Fruit fly (Drosophila melanogaster) whole organism, prepupa: ENCODE results near the gene Cnb.

Experiments
- CG10631 ChIP-seq: fragments of 200-800 bp; sonication (Bioruptor generic); optimal IDR thresholded peaks from 2 replicates; lab custom pipeline; 2016; ENCODE audit warnings: missing biosample characterization, missing genetic modification characterization
- CG10669 ChIP-seq: fragments of 200-800 bp; sonication (Bioruptor generic); optimal IDR thresholded peaks from 3 replicates; lab custom pipeline; 2018; ENCODE audit warnings: missing biosample characterization, mild to moderate bottlenecking, missing genetic modification characterization, moderate library complexity
- CG11294 ChIP-seq: fragments of 200-800 bp; sonication (Bioruptor generic); IDR thresholded peaks from 2 replicates; pipeline ENCODE4 v1.3.6; 2022; ENCODE audit warnings: missing biosample characterization, missing genetic modification characterization
- CG15336 ChIP-seq: fragments of 200-800 bp; sonication (Bioruptor generic); IDR thresholded peaks from 2 replicates; pipeline ENCODE4 v1.3.6; 2022; ENCODE audit warnings: missing biosample characterization, missing genetic modification characterization
- CG31627 ChIP-seq: fragments of 200-800 bp; sonication (Bioruptor generic); optimal IDR thresholded peaks from 3 replicates; lab custom pipeline; 2016; ENCODE audit warnings: missing biosample characterization, missing genetic modification characterization
- CG32006 ChIP-seq: fragments of 200-800 bp; sonication (Bioruptor generic); optimal IDR thresholded peaks from 3 replicates; lab custom pipeline; 2017; ENCODE audit warnings: missing biosample characterization, mild to moderate bottlenecking, missing genetic modification characterization
- CG3919 ChIP-seq: fragments of 200-800 bp; sonication (Bioruptor generic); optimal IDR thresholded peaks from 3 replicates; lab custom pipeline; 2016; ENCODE audit warnings: missing biosample characterization, missing genetic modification characterization
- CG4318 ChIP-seq: fragments of 200-800 bp; sonication (Bioruptor generic); optimal IDR thresholded peaks from 3 replicates; lab custom pipeline; 2017; ENCODE audit warnings: missing biosample characterization, mild to moderate bottlenecking, missing genetic modification characterization
- CG6163 ChIP-seq: fragments of 200-800 bp; sonication (Bioruptor generic); IDR thresholded peaks from 3 replicates; pipeline ENCODE4 v1.3.6; 2022; ENCODE audit warnings: missing biosample characterization, missing genetic modification characterization
- CG6276 ChIP-seq: fragments of 200-800 bp; sonication (Bioruptor generic); optimal IDR thresholded peaks from 2 replicates; lab custom pipeline; 2017; ENCODE audit warnings: missing biosample characterization, mild to moderate bottlenecking, missing genetic modification characterization
- CG6792 ChIP-seq: fragments of 200-800 bp; sonication (Bioruptor generic); optimal IDR thresholded peaks from 3 replicates; lab custom pipeline; 2016; ENCODE audit warnings: missing biosample characterization, missing genetic modification characterization
- CG6854 ChIP-seq: fragments of 200-800 bp; sonication (Bioruptor generic); optimal IDR thresholded peaks from 2 replicates; lab custom pipeline; 2017; ENCODE audit warnings: missing biosample characterization, mild to moderate bottlenecking, missing genetic modification characterization
- CG8119 ChIP-seq: fragments of 200-800 bp; sonication (Bioruptor generic); IDR thresholded peaks from 3 replicates; pipeline ENCODE4 v1.3.6; 2022; ENCODE audit warnings: missing biosample characterization, missing genetic modification characterization
- CG8319 ChIP-seq: fragments of 200-800 bp; sonication (Bioruptor generic); optimal IDR thresholded peaks from 3 replicates; lab custom pipeline; 2016; ENCODE audit warnings: missing biosample characterization, missing genetic modification characterization
- CG8632 ChIP-seq: fragments of 200-800 bp; sonication (Bioruptor generic); optimal IDR thresholded peaks from 3 replicates; lab custom pipeline; 2016; ENCODE audit warnings: missing biosample characterization, missing genetic modification characterization
- CG9139 ChIP-seq: fragments of 200-800 bp; sonication (Bioruptor generic); optimal IDR thresholded peaks from 3 replicates; lab custom pipeline; 2017; ENCODE audit warnings: missing biosample characterization, mild to moderate bottlenecking, missing genetic modification characterization
- Eip78C ChIP-seq: fragments of 200-800 bp; sonication (Bioruptor generic); peaks from one replicate; lab custom pipeline; 2016; ENCODE audit warnings: missing biosample characterization, missing genetic modification characterization
- Ets96B ChIP-seq: fragments of 200-800 bp; optimal IDR thresholded peaks from 2 replicates; lab custom pipeline; 2019; ENCODE audit warnings: missing biosample characterization, mild to moderate bottlenecking, missing genetic modification characterization, moderate library complexity
- Gug ChIP-seq: fragments of 200-800 bp; sonication (Bioruptor generic); IDR thresholded peaks from 2 replicates; pipeline ENCODE4 v1.3.6; 2022; ENCODE audit warnings: missing biosample characterization, missing genetic modification characterization
- Hr39 ChIP-seq: fragments of 200-800 bp; sonication (Bioruptor generic); optimal IDR thresholded peaks from 2 replicates; lab custom pipeline; 2016; ENCODE audit warnings: missing biosample characterization, missing genetic modification characterization
- Hr4 ChIP-seq: fragments of 200-800 bp; sonication (Bioruptor generic); optimal IDR thresholded peaks from 3 replicates; lab custom pipeline; 2016; ENCODE audit warnings: missing biosample characterization, missing genetic modification characterization
- Met ChIP-seq: fragments of 200-800 bp; sonication (Bioruptor generic); optimal IDR thresholded peaks from 3 replicates; lab custom pipeline; 2016; ENCODE audit warnings: missing biosample characterization, missing genetic modification characterization
- achi ChIP-seq: fragments of 200-800 bp; sonication (Bioruptor generic); optimal IDR thresholded peaks from 3 replicates; lab custom pipeline; 2016; ENCODE audit warnings: missing biosample characterization, missing genetic modification characterization
- acj6 ChIP-seq: fragments of 200-800 bp; sonication (Bioruptor generic); optimal IDR thresholded peaks from 3 replicates; lab custom pipeline; 2016; ENCODE audit warnings: missing biosample characterization, missing genetic modification characterization
- dac ChIP-seq: fragments of 200-800 bp; sonication (Bioruptor generic); optimal IDR thresholded peaks from 2 replicates; lab custom pipeline; 2017; ENCODE audit warnings: missing biosample characterization, mild to moderate bottlenecking, missing genetic modification characterization
- dsx ChIP-seq: fragments of 200-800 bp; optimal IDR thresholded peaks from 3 replicates; lab custom pipeline; 2019; ENCODE audit warnings: missing biosample characterization, mild to moderate bottlenecking, missing genetic modification characterization, moderate library complexity; ENCODE audit not compliant: poor library complexity, severe bottlenecking
- eg ChIP-seq: fragments of 200-800 bp; sonication (Bioruptor generic); IDR thresholded peaks from 3 replicates; pipeline ENCODE4 v1.3.6; 2022; ENCODE audit warnings: missing biosample characterization, missing genetic modification characterization
- esn ChIP-seq: fragments of 200-800 bp; sonication (Bioruptor generic); optimal IDR thresholded peaks from 2 replicates; lab custom pipeline; 2016; ENCODE audit warnings: missing biosample characterization, mild to moderate bottlenecking, missing genetic modification characterization, moderate library complexity
- fd59A ChIP-seq: fragments of 200-800 bp; sonication (Bioruptor generic); optimal IDR thresholded peaks from 2 replicates; lab custom pipeline; 2017; ENCODE audit warnings: missing biosample characterization, mild to moderate bottlenecking, missing genetic modification characterization, missing genetic modification reagents
- fkh ChIP-seq: fragments of 200-800 bp; sonication (Bioruptor generic); optimal IDR thresholded peaks from 3 replicates; lab custom pipeline; 2017; ENCODE audit warnings: missing biosample characterization, mild to moderate bottlenecking, missing genetic modification characterization, moderate library complexity
- lz ChIP-seq: fragments of 200-800 bp; sonication (Bioruptor generic); optimal IDR thresholded peaks from 3 replicates; lab custom pipeline; 2016; ENCODE audit warnings: missing biosample characterization, missing genetic modification characterization
- net ChIP-seq: fragments of 200-800 bp; sonication (Bioruptor generic); optimal IDR thresholded peaks from 3 replicates; lab custom pipeline; 2016; ENCODE audit warnings: missing biosample characterization, missing genetic modification characterization
- pdm3 ChIP-seq: fragments of 200-800 bp; sonication (Bioruptor generic); optimal IDR thresholded peaks from 3 replicates; lab custom pipeline; 2016; ENCODE audit warnings: missing biosample characterization, missing genetic modification characterization
- salr ChIP-seq, 2 experiments: fragments of 200-800 bp; sonication (Bioruptor generic); optimal IDR thresholded peaks; 3 replicates each; lab custom pipeline; 2016 to 2018; ENCODE audit warnings: missing biosample characterization in 2 of 2, missing genetic modification characterization in 2 of 2, mild to moderate bottlenecking in 1 of 2
- ss ChIP-seq, 2 experiments: fragments of 200-800 bp; sonication (Bioruptor generic); optimal IDR thresholded peaks; 2 replicates in 1 of 2; 3 replicates in 1 of 2; lab custom pipeline; 2017 to 2018; ENCODE audit warnings: mild to moderate bottlenecking in 2 of 2, missing biosample characterization in 2 of 2, missing genetic modification characterization in 2 of 2, moderate library complexity in 1 of 2
- topi ChIP-seq: fragments of 200-800 bp; sonication (Bioruptor generic); optimal IDR thresholded peaks from 3 replicates; lab custom pipeline; 2016; ENCODE audit warnings: missing biosample characterization, missing genetic modification characterization
- vri ChIP-seq: fragments of 200-800 bp; sonication (Bioruptor generic); optimal IDR thresholded peaks from 3 replicates; lab custom pipeline; 2016; ENCODE audit warnings: missing biosample characterization, mild to moderate bottlenecking, missing genetic modification characterization

Gene Cnb

DNA sequence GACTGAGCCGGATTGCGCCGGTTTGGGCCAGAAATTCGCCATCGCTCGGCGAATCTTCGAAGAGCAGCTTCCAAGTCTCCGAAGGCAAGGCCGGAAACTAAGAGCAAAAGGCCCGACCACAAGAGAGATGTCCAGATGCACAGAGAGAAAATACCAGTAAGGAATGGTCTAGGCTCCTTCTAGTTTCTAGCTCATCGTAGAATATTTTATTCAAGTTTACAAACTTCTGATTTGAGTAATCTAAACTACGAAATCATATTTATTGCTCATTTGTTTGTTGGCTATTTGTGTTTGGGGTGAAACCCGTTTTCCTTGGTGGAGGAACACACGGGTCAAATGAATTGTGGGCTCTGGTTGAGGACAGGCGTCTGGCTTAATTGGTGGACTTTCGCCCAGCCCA lies 9.9 kb upstream of the Cnb start:
- TF ChIP-seq Hr39, result peak; percentile 3
- no peak for TF ChIP-seq fkh
- peak; percentile 12 for TF ChIP-seq CG9139 (GFP tag; lab: Kevin White, UChicago)
- peak; percentile 38 for TF ChIP-seq CG3919 (GFP tag; lab: Kevin White, UChicago)
- peak; percentile 40; the same call in 1 of the 3 replicates for TF ChIP-seq CG8119 (GFP tag; lab: Robert Waterston, UW)
- TF ChIP-seq salr (GFP tag; optimal IDR thresholded peaks at IDR 0.05; lab: Kevin White, UChicago), result no peak
- TF ChIP-seq CG32006, result peak; percentile 16
- TF ChIP-seq ss (GFP tag; optimal IDR thresholded peaks at IDR 0.05; lab: Kevin White, UChicago), result peak in 1 of 2 experiments; percentile 27
- TF ChIP-seq lz (GFP tag; lab: Kevin White, UChicago), result peak; percentile 20
- TF ChIP-seq dsx (GFP tag; lab: Kevin White, UChicago), result no peak
- peak; percentile 11 for TF ChIP-seq net (GFP tag; lab: Kevin White, UChicago)
- TF ChIP-seq fd59A (GFP tag; lab: Kevin White, UChicago), result no peak
- no peak for TF ChIP-seq Ets96B
- peak; percentile 9 for TF ChIP-seq CG6276 (GFP tag; lab: Kevin White, UChicago)
- peak; percentile 6 for TF ChIP-seq CG31627
- TF ChIP-seq acj6 (GFP tag; lab: Kevin White, UChicago), result peak; percentile 16
- TF ChIP-seq esn (GFP tag; lab: Kevin White, UChicago), result peak; percentile 43
- TF ChIP-seq vri (GFP tag; lab: Kevin White, UChicago), result no peak
- peak; percentile 25 for TF ChIP-seq Hr4
- TF ChIP-seq achi, result peak; percentile 12
- peak; percentile 36 for TF ChIP-seq CG6792 (GFP tag; lab: Kevin White, UChicago)
- TF ChIP-seq CG10669 (GFP tag; lab: Kevin White, UChicago), result no peak
- TF ChIP-seq CG6163 (GFP tag; lab: Robert Waterston, UW), result peak; percentile 72; the same call in 2 of the 3 replicates
- peak; percentile 8 for TF ChIP-seq CG8632
- peak; percentile 33 for TF ChIP-seq Met (GFP tag; lab: Kevin White, UChicago)
- TF ChIP-seq CG4318 (GFP tag; lab: Kevin White, UChicago), result no peak
- peak; percentile 84 for TF ChIP-seq Eip78C (GFP tag; lab: Kevin White, UChicago)
- TF ChIP-seq CG10631, result no peak
- TF ChIP-seq topi, result peak; percentile 40
- 0 out of 3 replicates have a peak, but pooled peaks have one; percentile 16 for TF ChIP-seq eg (GFP tag; lab: Robert Waterston, UW)
- peak; percentile 38; the same call in 1 of the 2 replicates for TF ChIP-seq CG15336 (GFP tag; lab: Robert Waterston, UW)

DNA sequence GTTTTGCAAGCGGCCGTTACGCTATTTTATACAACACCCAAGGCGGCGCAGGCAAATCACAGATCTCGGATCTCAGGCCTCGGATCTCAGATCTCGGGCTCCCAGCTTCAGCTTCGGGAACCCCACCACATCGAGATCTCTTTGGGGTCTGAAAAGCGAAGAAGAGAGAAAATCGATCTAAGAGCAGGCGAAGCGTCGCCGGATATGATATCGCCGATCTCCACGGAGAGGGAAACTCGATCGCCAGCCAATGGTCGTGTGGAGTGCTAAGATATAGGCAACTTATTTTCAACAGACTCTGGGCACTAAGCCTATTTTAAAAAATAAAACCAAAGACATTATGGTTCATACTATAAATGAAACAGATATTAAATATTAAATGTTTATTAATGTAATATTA lies 8.6 kb upstream of the Cnb start, which contains the start of the genes CG46523 and CG5687:
TSS of gene CG46523 (minus strand) at position 337 of the 400 bp plus-strand sequence.
TSS of gene CG5687 (minus strand) at position 337 of the 400 bp plus-strand sequence.
- TF ChIP-seq CG8319 (GFP tag; lab: Kevin White, UChicago), result no peak
- peak; percentile 58 for TF ChIP-seq Eip78C (GFP tag; lab: Kevin White, UChicago)
- no peak for TF ChIP-seq Gug (GFP tag; lab: Robert Waterston, UW)
- no peak for TF ChIP-seq CG6163 (GFP tag; lab: Robert Waterston, UW)

DNA sequence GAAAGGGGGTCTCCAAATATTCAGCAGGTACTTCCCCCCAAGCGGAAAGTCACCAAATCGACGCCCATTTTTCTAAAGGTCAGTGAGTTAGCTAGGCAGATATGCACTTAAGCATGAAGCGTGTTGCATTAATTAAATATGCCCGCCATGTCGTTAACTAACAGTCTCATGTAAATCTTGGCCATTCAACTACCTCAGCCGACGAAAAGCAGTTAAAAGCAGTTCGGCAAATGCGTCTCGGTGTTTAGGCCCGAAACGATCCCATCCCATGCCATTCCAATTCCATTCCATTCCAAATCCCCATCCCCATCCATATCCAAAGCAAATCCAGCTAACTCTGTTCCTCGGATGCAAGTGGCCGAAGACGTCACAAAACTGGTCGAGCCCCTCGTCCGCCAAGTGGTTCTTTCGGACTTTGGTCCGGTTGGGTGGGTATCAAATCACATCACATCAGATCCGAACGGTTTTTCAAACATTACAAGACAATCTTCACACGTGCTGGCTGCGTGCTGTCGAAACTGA lies 7.3 kb upstream of the Cnb start:
- TF ChIP-seq fkh (no peak), Eip78C (GFP tag; lab: Kevin White, UChicago) (peak; percentile 40), CG9139 (GFP tag; lab: Kevin White, UChicago) (no peak), CG6854 (GFP tag; lab: Kevin White, UChicago) (peak; percentile 18), pdm3 (GFP tag; lab: Kevin White, UChicago) (no peak), dac (GFP tag; lab: Kevin White, UChicago) (no peak), CG15336 (GFP tag; lab: Robert Waterston, UW) (peak; percentile 17; the same call in 1 of the 2 replicates), CG11294 (GFP tag; lab: Robert Waterston, UW) (no peak), lz (GFP tag; lab: Kevin White, UChicago) (no peak)
- TF ChIP-seq, all 60 proteins: peak for 3
